Fruit fly (Drosophila melanogaster): ENCODE data around the gene Hsp67Bc.

DNA sequence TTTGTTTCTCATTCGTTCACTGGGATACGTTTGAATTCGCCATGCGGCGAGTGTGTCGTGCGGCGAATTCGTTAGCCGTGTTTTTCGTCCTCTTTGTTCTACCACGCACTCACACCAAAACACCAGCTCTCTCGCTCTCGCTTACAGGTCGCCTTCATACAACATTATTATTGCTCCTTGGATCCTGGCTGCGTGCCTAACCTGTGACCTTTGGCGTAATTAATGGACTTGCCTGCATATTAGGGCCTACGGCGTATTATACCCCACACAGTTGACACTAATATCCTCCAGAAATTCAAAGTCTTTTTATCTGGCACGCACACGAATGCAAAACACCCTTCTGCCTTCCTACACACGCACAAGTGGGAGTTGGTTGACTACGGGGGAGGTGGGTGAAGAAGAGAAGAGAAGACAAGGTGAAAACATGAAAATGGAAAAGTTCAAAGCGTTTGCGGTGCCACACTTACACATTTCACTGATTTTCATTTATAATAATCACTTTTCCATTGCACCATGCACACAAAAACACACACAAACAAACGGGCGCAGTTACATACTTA is 37.8 kb upstream of the Hsp67Bc start:
- no peak for TF ChIP-seq dl (GFP tag; optimal IDR thresholded peaks at IDR 0.05; ENCODE audit: insufficient read depth in 1 of 2, partially characterized antibody in 2 of 2)
- no peak for TF ChIP-seq Myc (optimal IDR thresholded peaks at IDR 0.05)
- no peak for TF ChIP-seq N (GFP tag; optimal IDR thresholded peaks at IDR 0.05)
- no peak for TF ChIP-seq CG32264 (GFP tag; optimal IDR thresholded peaks at IDR 0.05)
- TF ChIP-seq Sp1 (GFP tag; optimal IDR thresholded peaks at IDR 0.05): no peak
- TF ChIP-seq lola (GFP tag; optimal IDR thresholded peaks at IDR 0.05): no peak
- TF ChIP-seq Hr78 (GFP tag; optimal IDR thresholded peaks at IDR 0.05): no peak
